Worm (Caenorhabditis elegans) whole organism, late embryonic: ENCODE data around the gene pqn-82.

Experiments
- ets-4 ChIP-seq: sonication (generic microtip); optimal IDR thresholded peaks from 2 replicates; lab custom pipeline; 2016; ENCODE audit warnings: missing genetic modification characterization, missing compliant biosample characterization
- fax-1 ChIP-seq: sonication (generic microtip); optimal IDR thresholded peaks from 2 replicates; lab custom pipeline; 2016; ENCODE audit warnings: missing genotype, missing genetic modification characterization, missing compliant biosample characterization
- hlh-8 ChIP-seq: sonication (generic microtip); optimal IDR thresholded peaks from 2 replicates; lab custom pipeline; 2016; ENCODE audit warnings: missing genotype, missing genetic modification characterization, missing compliant biosample characterization
- nhr-11 ChIP-seq: fragments of 150-350 bp; optimal IDR thresholded peaks from 2 replicates; lab custom pipeline; 2014; ENCODE audit warnings: missing biosample characterization, missing genetic modification characterization
- tbx-2 ChIP-seq: sonication (generic microtip); optimal IDR thresholded peaks from 2 replicates; lab custom pipeline; 2016; ENCODE audit warnings: missing genetic modification characterization, missing compliant biosample characterization

DNA sequence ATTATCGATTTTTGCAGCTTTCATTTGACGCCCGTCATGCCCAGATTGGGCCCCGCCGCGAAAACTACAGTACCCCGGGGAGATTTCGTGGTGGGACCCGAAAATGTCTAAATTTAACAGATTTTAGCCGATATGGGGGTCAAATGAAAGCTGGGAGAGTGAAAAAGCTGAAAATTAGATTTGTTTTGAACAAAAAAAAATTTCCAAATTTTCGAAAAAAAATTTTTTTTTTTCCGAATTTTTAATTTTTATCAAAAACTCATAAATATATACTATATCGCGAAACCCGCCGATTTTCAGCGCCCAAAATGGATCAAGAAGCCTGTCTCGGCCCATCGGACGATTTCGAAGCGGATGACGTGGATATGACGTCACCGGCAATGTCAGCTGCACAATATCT lies 29.2 kb downstream of the pqn-82 start, which contains the start of gene smi-1:
- TF ChIP-seq fax-1 (tag; lab: Kevin White, UChicago) (no peak), nhr-11 (no peak), tbx-2 (tag; lab: Kevin White, UChicago) (no peak), ets-4 (no peak), hlh-8 (tag; lab: Kevin White, UChicago) (no peak)
